Worm (Caenorhabditis elegans) whole organism, mixed stage, embryonic: ENCODE measurements around the gene fbxb-75.

ENCODE experiments used
- M03D4.4 ChIP-seq: sonication (generic microtip); optimal IDR thresholded peaks from 2 replicates; lab custom pipeline; 2017; ENCODE audit warnings: mild to moderate bottlenecking, missing genetic modification characterization, missing compliant biosample characterization
- bed-3 ChIP-seq: fragments of 200-800 bp; sonication (Bioruptor generic); optimal IDR thresholded peaks from 3 replicates; lab custom pipeline; 2018; ENCODE audit warnings: mild to moderate bottlenecking, missing genetic modification characterization, moderate library complexity, missing compliant biosample characterization
- blmp-1 ChIP-seq: fragments of 150-350 bp; optimal IDR thresholded peaks from 2 replicates; lab custom pipeline; 2014; ENCODE audit warnings: missing biosample characterization, missing genetic modification characterization
- ceh-39 ChIP-seq: fragments of 150-350 bp; optimal IDR thresholded peaks from 2 replicates; lab custom pipeline; 2014; ENCODE audit warnings: missing biosample characterization, missing genetic modification characterization
- ceh-43 ChIP-seq: fragments of 200-800 bp; sonication (Bioruptor generic); optimal IDR thresholded peaks from 2 replicates; lab custom pipeline; 2018; ENCODE audit warnings: mild to moderate bottlenecking, missing genetic modification characterization, moderate library complexity, missing compliant biosample characterization
- ceh-83 ChIP-seq: fragments of 200-800 bp; sonication (Bioruptor generic); optimal IDR thresholded peaks from 2 replicates; lab custom pipeline; 2018; ENCODE audit warnings: mild to moderate bottlenecking, missing genetic modification characterization, missing compliant biosample characterization
- ces-1 ChIP-seq: fragments of 150-350 bp; optimal IDR thresholded peaks from 2 replicates; lab custom pipeline; 2014; ENCODE audit warnings: missing biosample characterization, missing genetic modification reagents, missing genetic modification characterization
- cnd-1 ChIP-seq: fragments of 200-800 bp; sonication (Bioruptor generic); optimal IDR thresholded peaks from 2 replicates; lab custom pipeline; 2018; ENCODE audit warnings: mild to moderate bottlenecking, missing genetic modification characterization, missing compliant biosample characterization
- drap-1 ChIP-seq: fragments of 200-800 bp; sonication (Bioruptor generic); optimal IDR thresholded peaks from 3 replicates; lab custom pipeline; 2018; ENCODE audit warnings: mild to moderate bottlenecking, missing genetic modification characterization, missing compliant biosample characterization
- elt-3 ChIP-seq: fragments of 150-350 bp; optimal IDR thresholded peaks from 2 replicates; lab custom pipeline; 2014; ENCODE audit warnings: missing biosample characterization, missing genetic modification characterization
- flh-1 ChIP-seq: fragments of 200-800 bp; sonication (Bioruptor generic); optimal IDR thresholded peaks from 2 replicates; lab custom pipeline; 2018; ENCODE audit warnings: mild to moderate bottlenecking, missing genetic modification characterization, moderate library complexity, missing compliant biosample characterization
- ham-2 ChIP-seq: fragments of 200-800 bp; sonication (Bioruptor generic); optimal IDR thresholded peaks from 2 replicates; lab custom pipeline; 2018; ENCODE audit warnings: mild to moderate bottlenecking, missing genetic modification characterization, missing compliant biosample characterization
- hlh-1 ChIP-seq: fragments of 150-350 bp; optimal IDR thresholded peaks from 2 replicates; lab custom pipeline; 2014; ENCODE audit warnings: missing biosample characterization, missing genetic modification reagents, missing genetic modification characterization
- lin-13 ChIP-seq: fragments of 150-350 bp; optimal IDR thresholded peaks from 2 replicates; lab custom pipeline; 2014; ENCODE audit warnings: missing biosample characterization, missing genetic modification characterization
- lin-32 ChIP-seq: fragments of 200-800 bp; sonication (Bioruptor generic); optimal IDR thresholded peaks from 2 replicates; lab custom pipeline; 2018; ENCODE audit warnings: mild to moderate bottlenecking, missing genetic modification characterization, missing compliant biosample characterization
- lsy-2 ChIP-seq: fragments of 150-350 bp; optimal IDR thresholded peaks from 2 replicates; lab custom pipeline; 2014; ENCODE audit warnings: missing biosample characterization, missing genetic modification characterization
- mab-5 ChIP-seq: fragments of 150-350 bp; optimal IDR thresholded peaks from 2 replicates; lab custom pipeline; 2014; ENCODE audit warnings: missing biosample characterization, missing genetic modification characterization
- mep-1 ChIP-seq: fragments of 150-350 bp; optimal IDR thresholded peaks from 2 replicates; lab custom pipeline; 2017; ENCODE audit warnings: missing biosample characterization, missing genetic modification reagents, missing genetic modification characterization, inconsistent platforms
- mls-2 ChIP-seq: sonication (generic microtip); optimal IDR thresholded peaks from 2 replicates; lab custom pipeline; 2016; ENCODE audit warnings: mild to moderate bottlenecking, missing genetic modification characterization, moderate library complexity, missing compliant biosample characterization
- nhr-12 ChIP-seq: fragments of 150-350 bp; optimal IDR thresholded peaks from 2 replicates; lab custom pipeline; 2014; ENCODE audit warnings: missing biosample characterization, missing genetic modification characterization
- nhr-2 ChIP-seq: fragments of 150-350 bp; optimal IDR thresholded peaks from 2 replicates; lab custom pipeline; 2014; ENCODE audit warnings: missing biosample characterization, missing genetic modification characterization
- nhr-237 ChIP-seq: fragments of 150-350 bp; optimal IDR thresholded peaks from 2 replicates; lab custom pipeline; 2014; ENCODE audit warnings: missing biosample characterization, missing genetic modification characterization
- nhr-76 ChIP-seq: sonication (generic microtip); optimal IDR thresholded peaks from 2 replicates; lab custom pipeline; 2017; ENCODE audit warnings: missing biosample characterization, missing genetic modification characterization
- pha-4 ChIP-seq: fragments of 150-350 bp; optimal IDR thresholded peaks from 2 replicates; lab custom pipeline; 2018; ENCODE audit warnings: missing biosample characterization, missing genetic modification reagents, missing genetic modification characterization
- sem-2 ChIP-seq: fragments of 200-800 bp; sonication (Bioruptor generic); optimal IDR thresholded peaks from 2 replicates; lab custom pipeline; 2018; ENCODE audit warnings: mild to moderate bottlenecking, missing genetic modification characterization, missing compliant biosample characterization
- snpc-4 ChIP-seq: fragments of 150-350 bp; optimal IDR thresholded peaks from 2 replicates; lab custom pipeline; 2014; ENCODE audit warnings: missing biosample characterization, missing genetic modification characterization
- sptf-1 ChIP-seq: sonication (generic microtip); optimal IDR thresholded peaks from 2 replicates; lab custom pipeline; 2017; ENCODE audit warnings: mild to moderate bottlenecking, missing genetic modification characterization, moderate library complexity, missing compliant biosample characterization
- unc-120 ChIP-seq: sonication (generic microtip); optimal IDR thresholded peaks from 2 replicates; lab custom pipeline; 2017; ENCODE audit warnings: missing genetic modification characterization, missing compliant biosample characterization; ENCODE audit not compliant: poor library complexity, severe bottlenecking
- unc-39 ChIP-seq: fragments of 150-350 bp; optimal IDR thresholded peaks from 2 replicates; lab custom pipeline; 2014; ENCODE audit warnings: missing biosample characterization, missing genetic modification characterization
- unc-62 ChIP-seq: fragments of 150-350 bp; optimal IDR thresholded peaks from 2 replicates; lab custom pipeline; 2014; ENCODE audit warnings: missing biosample characterization, missing genetic modification reagents, missing genetic modification characterization
- ztf-11 ChIP-seq: fragments of 150-350 bp; optimal IDR thresholded peaks from 2 replicates; lab custom pipeline; 2014; ENCODE audit warnings: missing biosample characterization, missing genetic modification characterization

fbxb-75 gene

DNA sequence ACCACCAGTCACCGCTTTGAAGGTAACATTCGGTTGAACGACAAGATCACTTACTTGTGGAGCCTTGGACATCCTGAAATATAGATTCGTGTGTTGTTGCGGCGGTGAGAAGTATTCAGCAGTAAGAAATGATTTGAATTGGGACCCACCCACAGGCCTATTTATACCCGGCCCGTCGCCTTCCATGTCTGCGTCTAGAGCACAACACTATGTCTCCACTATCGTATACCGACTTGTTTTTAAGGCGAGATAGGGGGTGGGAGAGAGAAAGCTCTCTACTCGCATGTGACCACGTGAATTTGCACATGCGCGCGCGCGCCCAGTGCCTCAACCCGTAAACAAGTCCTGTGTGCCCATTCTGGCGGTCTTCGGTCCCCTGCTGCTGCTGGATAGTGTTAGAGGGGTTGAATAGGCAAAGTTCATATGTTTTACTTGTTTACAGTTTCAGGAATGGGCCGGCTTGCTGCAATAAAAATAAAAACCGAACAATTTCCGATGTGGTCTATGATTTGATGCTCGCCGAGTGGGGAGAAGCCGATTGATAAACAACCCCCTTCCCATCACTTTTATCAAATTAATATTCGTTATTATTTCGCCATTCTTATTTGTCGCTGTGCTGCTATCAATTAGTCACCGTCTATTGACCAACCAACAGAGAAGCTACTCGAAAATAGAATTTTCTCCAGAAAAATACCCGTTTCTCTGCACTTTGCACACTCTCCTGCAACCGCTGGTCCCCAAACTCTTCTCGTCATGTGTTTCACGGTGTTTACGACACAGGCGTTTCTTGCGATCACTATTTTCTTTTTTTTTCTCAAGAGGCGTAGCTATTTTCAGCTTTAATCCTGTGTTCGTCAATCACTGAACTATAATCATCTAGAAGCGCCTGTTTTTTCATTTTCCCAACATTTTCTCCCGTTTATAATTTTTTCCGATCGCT, 29.1 kb upstream of the fbxb-75 start:
- TF ChIP-seq pha-4 (tag; lab: Kevin White, UChicago) (peak; percentile 50), drap-1 (peak; percentile 30), flh-1 (no peak), sem-2 (GFP tag; lab: Kevin White, UChicago) (peak; percentile 5), mls-2 (tag; lab: Kevin White, UChicago) (no peak), hlh-1 (tag; lab: Kevin White, UChicago) (peak; percentile 45)

ce11 chrIV:4469055-4469454, 28.1 kb upstream of the fbxb-75 start:
- TF ChIP-seq bed-3 (GFP tag; lab: Kevin White, UChicago): no peak
- no peak for TF ChIP-seq blmp-1 (tag; lab: Kevin White, UChicago)
- TF ChIP-seq mep-1 (tag; lab: Kevin White, UChicago): no peak
- no peak for TF ChIP-seq ceh-39 (tag; lab: Kevin White, UChicago)
- TF ChIP-seq unc-39: no peak
- TF ChIP-seq nhr-76 (tag; lab: Kevin White, UChicago): no peak
- TF ChIP-seq lsy-2 (tag; lab: Kevin White, UChicago): no peak
- no peak for TF ChIP-seq sem-2 (GFP tag; lab: Kevin White, UChicago)
- no peak for TF ChIP-seq ceh-43
- TF ChIP-seq drap-1: no peak
- TF ChIP-seq sptf-1 (tag; lab: Kevin White, UChicago): no peak
- TF ChIP-seq lin-32 (GFP tag; lab: Kevin White, UChicago): no peak
- TF ChIP-seq hlh-1 (tag; lab: Kevin White, UChicago): no peak
- TF ChIP-seq mab-5 (tag; lab: Kevin White, UChicago): no peak
- no peak for TF ChIP-seq cnd-1 (tag; lab: Kevin White, UChicago)
- TF ChIP-seq flh-1: no peak
- TF ChIP-seq lin-13 (tag; lab: Kevin White, UChicago): no peak
- TF ChIP-seq ztf-11: no peak

- TF ChIP-seq ceh-83 (peak; percentile 6), drap-1 (no peak)
Observed at ce11 chrIV:4468046-4468727, 27.2 kb upstream of the fbxb-75 start.

DNA sequence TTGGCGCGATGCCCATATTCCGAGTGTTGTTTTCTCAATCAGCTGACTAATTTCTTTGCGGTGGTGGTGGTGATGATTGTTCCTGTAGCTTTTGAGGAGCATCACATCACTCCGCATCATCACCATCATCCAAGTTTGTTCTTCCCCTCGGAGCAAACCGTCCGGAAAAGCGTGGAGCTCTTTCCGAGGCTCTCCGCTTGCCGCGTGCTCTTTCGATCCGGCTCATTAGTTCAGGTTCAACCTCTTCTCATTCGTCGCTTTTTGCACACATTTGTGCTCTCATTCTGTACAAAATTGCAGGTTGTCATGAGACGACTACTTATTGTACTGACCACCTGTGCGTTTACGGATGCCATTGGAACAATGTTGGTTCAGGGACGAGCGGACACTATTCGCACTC, 24.2 kb upstream of the fbxb-75 start, which contains the start of gene M01H9.5:
Gene M01H9.5 (plus strand): TSS at position 301 of the 400 bp plus-strand sequence.
- no peak for TF ChIP-seq nhr-2 (tag; lab: Kevin White, UChicago)
- TF ChIP-seq ham-2: no peak
- no peak for TF ChIP-seq mab-5 (tag; lab: Kevin White, UChicago)
- TF ChIP-seq hlh-1 (tag; lab: Kevin White, UChicago): no peak
- TF ChIP-seq elt-3: no peak
- no peak for TF ChIP-seq sptf-1 (tag; lab: Kevin White, UChicago)
- no peak for TF ChIP-seq lin-32 (GFP tag; lab: Kevin White, UChicago)
- TF ChIP-seq blmp-1 (tag; lab: Kevin White, UChicago): no peak
- no peak for TF ChIP-seq ceh-39 (tag; lab: Kevin White, UChicago)
- TF ChIP-seq nhr-237 (tag; lab: Kevin White, UChicago): no peak
- no peak for TF ChIP-seq unc-120 (tag; lab: Kevin White, UChicago)
- TF ChIP-seq nhr-12 (tag; lab: Kevin White, UChicago): no peak
- no peak for TF ChIP-seq nhr-76 (tag; lab: Kevin White, UChicago)
- TF ChIP-seq unc-62 (GFP tag; lab: Kevin White, UChicago): no peak
- no peak for TF ChIP-seq unc-39
- no peak for TF ChIP-seq cnd-1 (tag; lab: Kevin White, UChicago)
- no peak for TF ChIP-seq ceh-43
- no peak for TF ChIP-seq ceh-83
- TF ChIP-seq mep-1 (tag; lab: Kevin White, UChicago): no peak
- no peak for TF ChIP-seq ces-1 (GFP tag; lab: Kevin White, UChicago)

DNA sequence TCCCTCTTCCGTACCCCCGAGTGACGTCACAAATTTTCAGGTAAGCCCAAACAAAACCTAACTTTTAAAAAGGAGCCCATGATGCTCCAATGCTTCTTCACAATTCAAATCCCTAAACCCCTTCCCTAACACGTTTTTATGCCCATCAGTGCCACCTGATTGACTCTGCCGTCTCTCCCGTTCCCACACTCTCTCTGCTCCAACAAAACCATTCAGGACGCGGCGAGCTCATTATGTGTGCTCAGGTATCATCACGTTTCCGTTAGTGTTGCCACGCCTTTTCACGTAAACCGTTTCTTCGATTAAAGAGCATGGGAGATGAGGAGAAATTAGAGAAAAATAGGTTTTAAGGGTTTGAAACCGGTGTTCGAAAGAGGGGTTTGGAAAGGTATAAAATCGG, 22.2 kb upstream of the fbxb-75 start, which contains the start of gene M01H9.2:
Gene M01H9.2 (minus strand): TSS at position 101 of the 400 bp plus-strand sequence.
- TF ChIP-seq bed-3 (GFP tag; lab: Kevin White, UChicago) (no peak), ceh-39 (tag; lab: Kevin White, UChicago) (no peak), lin-13 (tag; lab: Kevin White, UChicago) (no peak), cnd-1 (tag; lab: Kevin White, UChicago) (no peak), M03D4.4 (no peak), snpc-4 (no peak), unc-39 (no peak), pha-4 (tag; lab: Kevin White, UChicago) (no peak), lsy-2 (tag; lab: Kevin White, UChicago) (no peak)
- TF ChIP-seq, all 35 proteins: peak for 0
